Fruit fly (Drosophila melanogaster) whole organism, embryonic: Measurements from ENCODE around the gene Sgsh.
A peak's percentile ranks its signal among the peaks of the same experiment; 100 is the strongest.

Experiments
- Adf1 ChIP-seq: fragments of 200-800 bp; sonication (Bioruptor generic); IDR thresholded peaks from 2 replicates; pipeline ENCODE4 v1.3.6; 2022; ENCODE audit warnings: missing biosample characterization, missing genetic modification characterization
- CG10147 ChIP-seq: fragments of 200-800 bp; sonication (Bioruptor generic); optimal IDR thresholded peaks from 2 replicates; lab custom pipeline; 2019; ENCODE audit warnings: missing biosample characterization, mild to moderate bottlenecking, missing genetic modification characterization, moderate library complexity
- CG10209 ChIP-seq: fragments of 200-800 bp; sonication (Bioruptor generic); optimal IDR thresholded peaks from 3 replicates; lab custom pipeline; 2017; ENCODE audit warnings: missing biosample characterization, mild to moderate bottlenecking, missing genetic modification characterization, missing genetic modification reagents
- CG11085 ChIP-seq: fragments of 200-800 bp; sonication (Bioruptor generic); IDR thresholded peaks from 2 replicates; pipeline ENCODE4 v1.3.6; 2022; ENCODE audit warnings: missing biosample characterization, missing genetic modification characterization
- CG11456 ChIP-seq: fragments of 200-800 bp; sonication (Bioruptor generic); IDR thresholded peaks from 3 replicates; pipeline ENCODE4 v1.3.6; 2022; ENCODE audit warnings: missing biosample characterization, missing genetic modification characterization
- CG12219 ChIP-seq: fragments of 200-800 bp; sonication (Bioruptor generic); optimal IDR thresholded peaks from 3 replicates; lab custom pipeline; 2018; ENCODE audit warnings: missing biosample characterization, mild to moderate bottlenecking, missing genetic modification characterization
- CG13287 ChIP-seq: fragments of 200-800 bp; sonication (Bioruptor generic); IDR thresholded peaks from 2 replicates; pipeline ENCODE4 v1.3.6; 2022; ENCODE audit warnings: missing biosample characterization, missing genetic modification characterization; ENCODE audit not compliant: partially characterized antibody
- CG13775 ChIP-seq: fragments of 200-800 bp; sonication (Bioruptor generic); optimal IDR thresholded peaks from 3 replicates; lab custom pipeline; 2017; ENCODE audit warnings: missing biosample characterization, mild to moderate bottlenecking, missing genetic modification characterization
- CG13894 ChIP-seq: fragments of 200-800 bp; sonication (Bioruptor generic); optimal IDR thresholded peaks from 3 replicates; lab custom pipeline; 2018; ENCODE audit warnings: missing biosample characterization, mild to moderate bottlenecking, missing genetic modification characterization, moderate library complexity
- CG14667 ChIP-seq: fragments of 200-800 bp; sonication (Bioruptor generic); IDR thresholded peaks from 2 replicates; pipeline ENCODE4 v1.3.6; 2022; ENCODE audit warnings: missing biosample characterization, missing genetic modification characterization
- CG16815 ChIP-seq: fragments of 200-800 bp; sonication (Bioruptor generic); optimal IDR thresholded peaks from 3 replicates; lab custom pipeline; 2017; ENCODE audit warnings: missing biosample characterization, mild to moderate bottlenecking, missing genetic modification characterization
- CG17912 ChIP-seq: fragments of 200-800 bp; sonication (Bioruptor generic); optimal IDR thresholded peaks from 2 replicates; lab custom pipeline; 2018; ENCODE audit warnings: missing biosample characterization, mild to moderate bottlenecking, missing genetic modification characterization
- CG2875 ChIP-seq: fragments of 200-800 bp; sonication (Bioruptor generic); optimal IDR thresholded peaks from 2 replicates; lab custom pipeline; 2017; ENCODE audit warnings: missing biosample characterization, mild to moderate bottlenecking, missing genetic modification characterization, missing genetic modification reagents
- CG30403 ChIP-seq: fragments of 200-800 bp; sonication (Bioruptor generic); optimal IDR thresholded peaks from 3 replicates; lab custom pipeline; 2016; ENCODE audit warnings: missing biosample characterization, missing genetic modification characterization
- CG3163 ChIP-seq: fragments of 200-800 bp; sonication (Bioruptor generic); optimal IDR thresholded peaks from 3 replicates; lab custom pipeline; 2016; ENCODE audit warnings: missing biosample characterization, missing genetic modification characterization
- CG4730 ChIP-seq: fragments of 200-800 bp; sonication (Bioruptor generic); IDR thresholded peaks from 2 replicates; pipeline ENCODE4 v1.3.6; 2022; ENCODE audit warnings: missing biosample characterization, missing genetic modification characterization
- CG5180 ChIP-seq: fragments of 200-800 bp; sonication (Bioruptor generic); optimal IDR thresholded peaks from 3 replicates; lab custom pipeline; 2017; ENCODE audit warnings: missing biosample characterization, missing genetic modification characterization, mild to moderate bottlenecking, moderate library complexity, missing genetic modification reagents
- CG5245 ChIP-seq: fragments of 200-800 bp; sonication (Bioruptor generic); optimal IDR thresholded peaks from 3 replicates; lab custom pipeline; 2016; ENCODE audit warnings: missing biosample characterization, missing genetic modification characterization
- CG5953 ChIP-seq: fragments of 200-800 bp; sonication (Bioruptor generic); IDR thresholded peaks from 2 replicates; pipeline ENCODE4 v1.3.6; 2022; ENCODE audit warnings: missing biosample characterization, missing genetic modification characterization
- CG7271 ChIP-seq: fragments of 200-800 bp; sonication (Bioruptor generic); optimal IDR thresholded peaks from 2 replicates; lab custom pipeline; 2018; ENCODE audit warnings: missing biosample characterization, mild to moderate bottlenecking, missing genetic modification characterization, moderate library complexity
- CG7372 ChIP-seq: fragments of 200-800 bp; sonication (Bioruptor generic); IDR thresholded peaks from 2 replicates; pipeline ENCODE4 v1.3.6; 2022; ENCODE audit warnings: missing biosample characterization, missing genetic modification characterization
- CG8944 ChIP-seq: fragments of 200-800 bp; sonication (Bioruptor generic); optimal IDR thresholded peaks from 3 replicates; lab custom pipeline; 2016; ENCODE audit warnings: missing biosample characterization, missing genetic modification characterization
- D19B ChIP-seq: fragments of 200-800 bp; sonication (Bioruptor generic); optimal IDR thresholded peaks from 2 replicates; lab custom pipeline; 2017; ENCODE audit warnings: missing biosample characterization, mild to moderate bottlenecking, missing genetic modification characterization
- Dad ChIP-seq: fragments of 200-800 bp; sonication (Bioruptor generic); optimal IDR thresholded peaks from 3 replicates; lab custom pipeline; 2016; ENCODE audit warnings: missing biosample characterization, missing genetic modification characterization
- Dp ChIP-seq: fragments of 200-800 bp; sonication (Bioruptor generic); optimal IDR thresholded peaks from 2 replicates; lab custom pipeline; 2018; ENCODE audit warnings: missing biosample characterization, mild to moderate bottlenecking, missing genetic modification characterization, moderate library complexity
- Drgx ChIP-seq: fragments of 200-800 bp; sonication (Bioruptor generic); IDR thresholded peaks from 2 replicates; pipeline ENCODE4 v1.3.6; 2022; ENCODE audit warnings: missing biosample characterization, missing genetic modification characterization
- H2.0 ChIP-seq: fragments of 200-800 bp; sonication (Bioruptor generic); IDR thresholded peaks from 2 replicates; pipeline ENCODE4 v1.3.6; 2022; ENCODE audit warnings: missing biosample characterization, missing genetic modification characterization
- Hand ChIP-seq: fragments of 200-800 bp; sonication (Bioruptor generic); optimal IDR thresholded peaks from 2 replicates; lab custom pipeline; 2017; ENCODE audit warnings: mild to moderate bottlenecking, missing biosample characterization, missing genetic modification reagents, missing genetic modification characterization
- Hey ChIP-seq: fragments of 200-800 bp; sonication (Bioruptor generic); optimal IDR thresholded peaks from 3 replicates; lab custom pipeline; 2018; ENCODE audit warnings: missing biosample characterization, mild to moderate bottlenecking, missing genetic modification characterization
- Med ChIP-seq: fragments of 200-800 bp; sonication (Bioruptor generic); peaks from one replicate; lab custom pipeline; 2016; ENCODE audit warnings: missing biosample characterization, missing genetic modification characterization, mild to moderate bottlenecking, inconsistent platforms, moderate library complexity
- Nf-YA ChIP-seq: fragments of 200-800 bp; sonication (Bioruptor generic); IDR thresholded peaks from 2 replicates; pipeline ENCODE4 v1.3.6; 2022; ENCODE audit warnings: missing biosample characterization, missing genetic modification characterization
- Nf-YB ChIP-seq: fragments of 200-800 bp; sonication (Bioruptor generic); optimal IDR thresholded peaks from 3 replicates; lab custom pipeline; 2019; ENCODE audit warnings: missing biosample characterization, mild to moderate bottlenecking, missing genetic modification characterization, moderate library complexity
- Oli ChIP-seq: fragments of 200-800 bp; sonication (Bioruptor generic); optimal IDR thresholded peaks from 2 replicates; lab custom pipeline; 2018; ENCODE audit warnings: missing biosample characterization, mild to moderate bottlenecking, missing genetic modification characterization, moderate library complexity
- Vsx1 ChIP-seq: fragments of 200-800 bp; sonication (Bioruptor generic); optimal IDR thresholded peaks from 2 replicates; lab custom pipeline; 2017; ENCODE audit warnings: missing biosample characterization, mild to moderate bottlenecking, missing genetic modification characterization, missing genetic modification reagents
- ap ChIP-seq: fragments of 200-800 bp; sonication (Bioruptor generic); IDR thresholded peaks from 2 replicates; pipeline ENCODE4 v1.3.6; 2022; ENCODE audit warnings: missing biosample characterization, missing genetic modification characterization
- bbx ChIP-seq: fragments of 200-800 bp; sonication (Bioruptor generic); IDR thresholded peaks from 2 replicates; pipeline ENCODE4 v1.3.6; 2022; ENCODE audit warnings: missing biosample characterization, missing genetic modification characterization; ENCODE audit not compliant: partially characterized antibody
- bcd ChIP-seq: fragments of 200-800 bp; sonication (Bioruptor generic); optimal IDR thresholded peaks from 2 replicates; lab custom pipeline; 2017; ENCODE audit warnings: missing biosample characterization, mild to moderate bottlenecking, missing genetic modification characterization
- exex ChIP-seq: fragments of 200-800 bp; sonication (Bioruptor generic); optimal IDR thresholded peaks from 4 replicates; lab custom pipeline; 2018; ENCODE audit warnings: missing biosample characterization, mild to moderate bottlenecking, missing genetic modification characterization, moderate library complexity
- grn ChIP-seq: fragments of 200-800 bp; sonication (Bioruptor generic); optimal IDR thresholded peaks from 3 replicates; lab custom pipeline; 2017; ENCODE audit warnings: missing biosample characterization, missing genetic modification characterization
- her ChIP-seq: fragments of 200-800 bp; sonication (Bioruptor generic); optimal IDR thresholded peaks from 2 replicates; lab custom pipeline; 2016; ENCODE audit warnings: missing biosample characterization, missing genetic modification characterization
- ind ChIP-seq: fragments of 200-800 bp; sonication (Bioruptor generic); optimal IDR thresholded peaks from 3 replicates; lab custom pipeline; 2016; ENCODE audit warnings: missing biosample characterization, missing genetic modification characterization
- lab ChIP-seq: fragments of 200-800 bp; sonication (Bioruptor generic); optimal IDR thresholded peaks from 3 replicates; lab custom pipeline; 2017; ENCODE audit warnings: missing biosample characterization, missing genetic modification characterization, mild to moderate bottlenecking, moderate library complexity, missing genetic modification reagents
- peb ChIP-seq: fragments of 200-800 bp; sonication (Bioruptor generic); IDR thresholded peaks from 2 replicates; pipeline ENCODE4 v1.3.6; 2022; ENCODE audit warnings: missing biosample characterization, missing genetic modification characterization
- tap ChIP-seq: fragments of 200-800 bp; optimal IDR thresholded peaks from 3 replicates; lab custom pipeline; 2019; ENCODE audit warnings: missing biosample characterization, mild to moderate bottlenecking, missing genetic modification characterization, moderate library complexity
- tgo ChIP-seq: fragments of 200-800 bp; sonication (Bioruptor generic); IDR thresholded peaks from 3 replicates; pipeline ENCODE4 v1.3.6; 2022; ENCODE audit warnings: missing biosample characterization, missing genetic modification characterization
- tna ChIP-seq: fragments of 200-800 bp; sonication (Bioruptor generic); IDR thresholded peaks from 2 replicates; pipeline ENCODE4 v1.3.6; 2022; ENCODE audit warnings: missing biosample characterization, missing genetic modification characterization; ENCODE audit not compliant: partially characterized antibody
- trh ChIP-seq: fragments of 200-800 bp; sonication (Bioruptor generic); optimal IDR thresholded peaks from 2 replicates; lab custom pipeline; 2016; ENCODE audit warnings: missing biosample characterization, missing genetic modification characterization
- wdn ChIP-seq: fragments of 200-800 bp; sonication (Bioruptor generic); IDR thresholded peaks from 2 replicates; pipeline ENCODE4 v1.3.6; 2022; ENCODE audit warnings: missing biosample characterization, missing genetic modification characterization
- yki ChIP-seq: fragments of >200 bp; optimal IDR thresholded peaks from 3 replicates; lab custom pipeline; 2018

Gene Sgsh

DNA sequence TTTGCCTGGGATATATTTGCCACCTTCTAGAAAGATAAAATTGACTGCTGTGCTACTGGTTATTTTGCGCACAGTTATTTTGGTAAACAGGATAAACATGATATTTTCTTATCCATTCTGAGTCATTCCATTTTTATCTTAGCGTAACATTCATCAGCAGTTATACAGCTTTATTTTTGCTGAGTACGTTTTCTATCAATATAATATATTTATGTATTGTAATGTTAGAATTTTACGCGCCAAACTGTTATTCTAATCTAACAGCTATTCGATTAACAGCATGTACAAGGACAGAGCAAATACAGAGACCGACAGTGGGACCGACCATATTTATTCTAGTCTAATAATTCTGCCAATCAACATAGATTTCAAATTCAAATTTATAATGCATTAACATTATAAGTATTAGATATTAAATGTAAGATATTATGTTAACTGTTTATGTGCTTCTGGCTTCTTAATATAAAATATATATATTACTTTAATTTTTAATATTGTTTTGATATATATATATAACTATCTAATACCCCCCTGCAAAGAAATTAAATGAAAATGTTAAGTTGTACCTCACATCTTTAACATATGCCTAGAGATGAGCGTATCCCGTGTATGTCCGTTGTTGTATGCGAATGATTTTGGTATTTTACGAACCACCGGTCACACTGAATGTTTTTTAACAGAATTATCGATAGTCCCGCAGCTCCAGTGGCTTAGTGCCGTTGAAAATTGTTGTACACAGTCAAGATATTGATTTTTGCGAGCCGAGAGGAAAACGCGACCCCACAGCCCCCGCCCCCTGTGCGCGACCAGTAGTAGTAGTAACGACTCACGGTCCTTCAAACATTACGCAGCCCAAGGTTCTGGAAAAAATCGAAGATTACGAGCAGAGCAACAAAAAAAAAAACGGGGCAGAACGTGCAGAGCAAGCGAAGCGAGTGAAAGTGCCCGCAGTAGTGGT lies 6.5 kb downstream of the Sgsh start, which contains the start of gene EndoA (continued):
- no peak for TF ChIP-seq CG5180 (GFP tag; lab: Kevin White, UChicago)
- no peak for TF ChIP-seq CG7372 (GFP tag; lab: Robert Waterston, UW)
- TF ChIP-seq CG4730 (GFP tag; lab: Robert Waterston, UW) = no peak
- no peak for TF ChIP-seq grn (GFP tag; lab: Kevin White, UChicago)
- TF ChIP-seq bcd = peak; percentile 55
- TF ChIP-seq Drgx (GFP tag; lab: Robert Waterston, UW) = peak; percentile 58
- TF ChIP-seq Nf-YA (GFP tag; lab: Robert Waterston, UW) = no peak
- TF ChIP-seq peb (GFP tag; lab: Robert Waterston, UW) = no peak
- TF ChIP-seq CG5953 (GFP tag; lab: Robert Waterston, UW) = no peak
- TF ChIP-seq Vsx1 = no peak
- no peak for TF ChIP-seq trh (GFP tag; lab: Kevin White, UChicago)
- TF ChIP-seq CG30403 = peak; percentile 40
- TF ChIP-seq CG8944 (GFP tag; lab: Kevin White, UChicago) = no peak
- peak; percentile 18 for TF ChIP-seq CG2875 (GFP tag; lab: Kevin White, UChicago)
- peak; percentile 53 for TF ChIP-seq Dp (GFP tag; lab: Kevin White, UChicago)
- no peak for TF ChIP-seq CG11085 (GFP tag; lab: Robert Waterston, UW)
- TF ChIP-seq H2.0 = no peak
- TF ChIP-seq Adf1 (GFP tag; lab: Robert Waterston, UW) = peak; percentile 54
- TF ChIP-seq CG11456 (GFP tag; lab: Robert Waterston, UW) = peak; percentile 4; the same call in 1 of the 3 replicates
- TF ChIP-seq lab (GFP tag; lab: Kevin White, UChicago) = peak; percentile 53
- TF ChIP-seq tgo = peak; percentile 54
- peak; percentile 76 for TF ChIP-seq bbx (GFP tag; lab: Robert Waterston, UW)
- TF ChIP-seq Nf-YB = no peak
- TF ChIP-seq CG12219 (GFP tag; lab: Kevin White, UChicago) = no peak
- TF ChIP-seq Hey (tag; lab: Kevin White, UChicago) = no peak
- peak; percentile 26 for TF ChIP-seq exex (tag; lab: Kevin White, UChicago)
- no peak for TF ChIP-seq D19B
- peak; percentile 33 for TF ChIP-seq CG10147 (GFP tag; lab: Kevin White, UChicago)
- TF ChIP-seq CG10209 (GFP tag; lab: Kevin White, UChicago) = peak; percentile 32
- no peak for TF ChIP-seq CG3163 (GFP tag; lab: Kevin White, UChicago)
- peak; percentile 53 for TF ChIP-seq CG13894 (tag; lab: Kevin White, UChicago)
- TF ChIP-seq CG16815 (GFP tag; lab: Kevin White, UChicago) = no peak
- TF ChIP-seq tna (GFP tag; lab: Robert Waterston, UW) = no peak; the same call in 1 of the 2 replicates
- TF ChIP-seq CG17912 (GFP tag; lab: Kevin White, UChicago) = no peak
- TF ChIP-seq CG14667 = peak; percentile 10; the same call in 1 of the 2 replicates
- peak; percentile 24 for TF ChIP-seq CG13775 (GFP tag; lab: Kevin White, UChicago)
- TF ChIP-seq wdn (GFP tag; lab: Robert Waterston, UW) = 0 out of 2 replicates have a peak, but pooled peaks have one; percentile 12
- TF ChIP-seq Hand (GFP tag; lab: Kevin White, UChicago) = no peak
- TF ChIP-seq CG7271 (tag; lab: Kevin White, UChicago) = no peak
- TF ChIP-seq tap = peak; percentile 58
- TF ChIP-seq Med (GFP tag; lab: Kevin White, UChicago) = peak; percentile 81
- no peak for TF ChIP-seq ap (GFP tag; lab: Robert Waterston, UW)
- TF ChIP-seq CG5245 (GFP tag; lab: Kevin White, UChicago) = no peak
- no peak for TF ChIP-seq yki
- TF ChIP-seq ind (GFP tag; lab: Kevin White, UChicago) = peak; percentile 28
- TF ChIP-seq her (GFP tag; lab: Kevin White, UChicago) = no peak
- TF ChIP-seq CG13287 (GFP tag; lab: Robert Waterston, UW) = peak; percentile 83
- peak; percentile 31 for TF ChIP-seq Oli (tag; lab: Kevin White, UChicago)
- TF ChIP-seq Dad (GFP tag; lab: Kevin White, UChicago) = no peak
